Fruit fly (Drosophila melanogaster) whole organism, embryonic: ENCODE results near the gene CG11158.

Source experiments
- Atf6 ChIP-seq: fragments of 200-800 bp; sonication (Bioruptor generic); IDR thresholded peaks from 2 replicates; pipeline ENCODE4 v1.3.6; 2022; ENCODE audit warnings: missing biosample characterization, missing genetic modification characterization
- CG10267 ChIP-seq: fragments of 200-800 bp; sonication (Bioruptor generic); optimal IDR thresholded peaks from 2 replicates; lab custom pipeline; 2018; ENCODE audit warnings: missing biosample characterization, mild to moderate bottlenecking, missing genetic modification characterization, moderate library complexity
- CG10321 ChIP-seq: fragments of 200-800 bp; sonication (Bioruptor generic); IDR thresholded peaks from 2 replicates; pipeline ENCODE4 v1.3.6; 2022; ENCODE audit warnings: missing biosample characterization, missing genetic modification characterization
- CG10543 ChIP-seq: fragments of 200-800 bp; sonication (Bioruptor generic); optimal IDR thresholded peaks from 3 replicates; lab custom pipeline; 2017; ENCODE audit warnings: missing biosample characterization, mild to moderate bottlenecking, missing genetic modification characterization, moderate library complexity
- CG11247 ChIP-seq: fragments of 200-800 bp; sonication (Bioruptor generic); IDR thresholded peaks from 2 replicates; pipeline ENCODE4 v1.3.6; 2022; ENCODE audit warnings: missing biosample characterization, missing genetic modification characterization
- CG13624 ChIP-seq: fragments of 200-800 bp; sonication (Bioruptor generic); optimal IDR thresholded peaks from 2 replicates; lab custom pipeline; 2016; ENCODE audit warnings: missing biosample characterization, missing genetic modification characterization
- CG15269 ChIP-seq: fragments of 200-800 bp; sonication (Bioruptor generic); optimal IDR thresholded peaks from 2 replicates; lab custom pipeline; 2018; ENCODE audit warnings: missing biosample characterization, mild to moderate bottlenecking, missing genetic modification characterization, moderate library complexity
- CG15696 ChIP-seq: fragments of 200-800 bp; sonication (Bioruptor generic); optimal IDR thresholded peaks from 2 replicates; lab custom pipeline; 2019; ENCODE audit warnings: missing biosample characterization, mild to moderate bottlenecking, missing genetic modification characterization, moderate library complexity
- CG17829 ChIP-seq: fragments of 200-800 bp; optimal IDR thresholded peaks from 2 replicates; lab custom pipeline; 2019; ENCODE audit warnings: missing biosample characterization, mild to moderate bottlenecking, missing genetic modification characterization, moderate library complexity
- CG18599 ChIP-seq: fragments of 200-800 bp; sonication (Bioruptor generic); optimal IDR thresholded peaks from 3 replicates; lab custom pipeline; 2017; ENCODE audit warnings: missing biosample characterization, missing genetic modification characterization, mild to moderate bottlenecking, moderate library complexity, missing genetic modification reagents
- CG30403 ChIP-seq: fragments of 200-800 bp; sonication (Bioruptor generic); optimal IDR thresholded peaks from 3 replicates; lab custom pipeline; 2016; ENCODE audit warnings: missing biosample characterization, missing genetic modification characterization
- CG31441 ChIP-seq: fragments of 200-800 bp; sonication (Bioruptor generic); IDR thresholded peaks from 2 replicates; pipeline ENCODE4 v1.3.6; 2022; ENCODE audit warnings: missing biosample characterization, missing genetic modification characterization
- CG34376 ChIP-seq: fragments of 200-800 bp; sonication (Bioruptor generic); optimal IDR thresholded peaks from 2 replicates; lab custom pipeline; 2018; ENCODE audit warnings: missing biosample characterization, mild to moderate bottlenecking, missing genetic modification characterization
- CG7928 ChIP-seq: fragments of 200-800 bp; sonication (Bioruptor generic); optimal IDR thresholded peaks from 2 replicates; lab custom pipeline; 2017; ENCODE audit warnings: missing biosample characterization, mild to moderate bottlenecking, missing genetic modification characterization
- CG7987 ChIP-seq: fragments of 200-800 bp; sonication (Bioruptor generic); optimal IDR thresholded peaks from 2 replicates; lab custom pipeline; 2018; ENCODE audit warnings: missing biosample characterization, mild to moderate bottlenecking, missing genetic modification characterization, moderate library complexity
- CG8089 ChIP-seq: fragments of 200-800 bp; sonication (Bioruptor generic); optimal IDR thresholded peaks from 3 replicates; lab custom pipeline; 2016; ENCODE audit warnings: missing biosample characterization, missing genetic modification characterization
- CG8944 ChIP-seq: fragments of 200-800 bp; sonication (Bioruptor generic); optimal IDR thresholded peaks from 3 replicates; lab custom pipeline; 2016; ENCODE audit warnings: missing biosample characterization, missing genetic modification characterization
- CG9817 ChIP-seq: fragments of 200-800 bp; sonication (Bioruptor generic); optimal IDR thresholded peaks from 2 replicates; lab custom pipeline; 2018; ENCODE audit warnings: missing biosample characterization, mild to moderate bottlenecking, missing genetic modification characterization, moderate library complexity
- CTCF ChIP-seq: fragments of 200-800 bp; sonication (Bioruptor generic); optimal IDR thresholded peaks from 2 replicates; lab custom pipeline; 2017; ENCODE audit warnings: missing biosample characterization, mild to moderate bottlenecking, missing genetic modification characterization, moderate library complexity
- CoRest ChIP-seq: fragments of 200-800 bp; sonication (Bioruptor generic); optimal IDR thresholded peaks from 3 replicates; lab custom pipeline; 2018; ENCODE audit warnings: missing biosample characterization, mild to moderate bottlenecking, missing genetic modification characterization, moderate library complexity
- CrebB ChIP-seq: fragments of 200-800 bp; sonication (Bioruptor generic); optimal IDR thresholded peaks from 3 replicates; lab custom pipeline; 2018; ENCODE audit warnings: missing biosample characterization, mild to moderate bottlenecking, missing genetic modification characterization
- D ChIP-seq, 2 experiments: fragments of 200-800 bp in 1 of 2; fragments of >200 bp in 1 of 2; sonication (Bioruptor generic) in 1 of 2; optimal IDR thresholded peaks; 2 replicates in 1 of 2; 3 replicates in 1 of 2; lab custom pipeline; 2017; ENCODE audit warnings: mild to moderate bottlenecking in 1 of 2, missing biosample characterization in 1 of 2, missing genetic modification characterization in 1 of 2, missing genetic modification reagents in 1 of 2
- Dad ChIP-seq: fragments of 200-800 bp; sonication (Bioruptor generic); optimal IDR thresholded peaks from 3 replicates; lab custom pipeline; 2016; ENCODE audit warnings: missing biosample characterization, missing genetic modification characterization
- Dfd ChIP-seq, 2 experiments: fragments of >200 bp; optimal IDR thresholded peaks; 2 replicates each; lab custom pipeline; 2017; ENCODE audit warnings: missing biosample characterization in 2 of 2, missing genetic modification characterization in 2 of 2
- Dp ChIP-seq: fragments of 200-800 bp; sonication (Bioruptor generic); optimal IDR thresholded peaks from 2 replicates; lab custom pipeline; 2018; ENCODE audit warnings: missing biosample characterization, mild to moderate bottlenecking, missing genetic modification characterization, moderate library complexity
- Dref ChIP-seq: fragments of 200-800 bp; sonication (Bioruptor generic); IDR thresholded peaks from 2 replicates; pipeline ENCODE4 v1.3.6; 2022; ENCODE audit warnings: missing biosample characterization, missing genetic modification characterization
- Gug ChIP-seq: fragments of 200-800 bp; sonication (Bioruptor generic); IDR thresholded peaks from 4 replicates; pipeline ENCODE4 v1.3.6; 2022; ENCODE audit warnings: missing biosample characterization, missing genetic modification characterization
- HLH3B ChIP-seq: fragments of 200-800 bp; sonication (Bioruptor generic); IDR thresholded peaks from 2 replicates; pipeline ENCODE4 v1.3.6; 2022; ENCODE audit warnings: missing biosample characterization, missing genetic modification characterization
- HmgZ ChIP-seq: fragments of 200-800 bp; sonication (Bioruptor generic); optimal IDR thresholded peaks from 2 replicates; lab custom pipeline; 2018; ENCODE audit warnings: missing biosample characterization, mild to moderate bottlenecking, missing genetic modification characterization
- Max ChIP-seq: fragments of 200-800 bp; sonication (Bioruptor generic); optimal IDR thresholded peaks from 2 replicates; lab custom pipeline; 2016; ENCODE audit warnings: missing biosample characterization, mild to moderate bottlenecking, missing genetic modification characterization
- Sox100B ChIP-seq: fragments of 200-800 bp; sonication (Bioruptor generic); optimal IDR thresholded peaks from 3 replicates; lab custom pipeline; 2018; ENCODE audit warnings: missing biosample characterization, mild to moderate bottlenecking, missing genetic modification characterization
- Sox102F ChIP-seq: fragments of 200-800 bp; sonication (Bioruptor generic); optimal IDR thresholded peaks from 2 replicates; lab custom pipeline; 2018; ENCODE audit warnings: missing biosample characterization, mild to moderate bottlenecking, missing genetic modification characterization, moderate library complexity
- Ssrp ChIP-seq: fragments of 200-800 bp; sonication (Bioruptor generic); optimal IDR thresholded peaks from 2 replicates; lab custom pipeline; 2018; ENCODE audit warnings: missing biosample characterization, mild to moderate bottlenecking, missing genetic modification characterization, moderate library complexity
- abd-A ChIP-seq: fragments of 200-800 bp; sonication (Bioruptor generic); optimal IDR thresholded peaks from 3 replicates; lab custom pipeline; 2019; ENCODE audit warnings: missing biosample characterization, mild to moderate bottlenecking, missing genetic modification characterization, moderate library complexity
- bbx ChIP-seq: fragments of 200-800 bp; sonication (Bioruptor generic); IDR thresholded peaks from 2 replicates; pipeline ENCODE4 v1.3.6; 2022; ENCODE audit warnings: missing biosample characterization, missing genetic modification characterization; ENCODE audit not compliant: partially characterized antibody
- crol ChIP-seq: fragments of 200-800 bp; sonication (Bioruptor generic); IDR thresholded peaks from 2 replicates; pipeline ENCODE4 v1.3.6; 2022; ENCODE audit warnings: missing biosample characterization, missing genetic modification characterization
- da ChIP-seq: fragments of 200-800 bp; sonication (Bioruptor generic); optimal IDR thresholded peaks from 2 replicates; lab custom pipeline; 2016; ENCODE audit warnings: missing biosample characterization, missing genetic modification characterization
- exex ChIP-seq: fragments of 200-800 bp; sonication (Bioruptor generic); optimal IDR thresholded peaks from 4 replicates; lab custom pipeline; 2018; ENCODE audit warnings: missing biosample characterization, mild to moderate bottlenecking, missing genetic modification characterization, moderate library complexity
- gem ChIP-seq: fragments of 200-800 bp; sonication (Bioruptor generic); optimal IDR thresholded peaks from 2 replicates; lab custom pipeline; 2019; ENCODE audit warnings: missing biosample characterization, mild to moderate bottlenecking, missing genetic modification characterization, moderate library complexity
- grau ChIP-seq: fragments of 200-800 bp; optimal IDR thresholded peaks from 3 replicates; lab custom pipeline; 2019; ENCODE audit warnings: missing biosample characterization, mild to moderate bottlenecking, missing genetic modification characterization, moderate library complexity
- grn ChIP-seq: fragments of 200-800 bp; sonication (Bioruptor generic); optimal IDR thresholded peaks from 3 replicates; lab custom pipeline; 2017; ENCODE audit warnings: missing biosample characterization, missing genetic modification characterization
- lmd ChIP-seq: fragments of 200-800 bp; sonication (Bioruptor generic); IDR thresholded peaks from 2 replicates; pipeline ENCODE4 v1.3.6; 2022; ENCODE audit warnings: missing biosample characterization, missing genetic modification characterization
- luna ChIP-seq: fragments of 200-800 bp; sonication (Bioruptor generic); optimal IDR thresholded peaks from 2 replicates; lab custom pipeline; 2016; ENCODE audit warnings: missing biosample characterization, missing genetic modification characterization
- ro ChIP-seq: fragments of 200-800 bp; sonication (Bioruptor generic); IDR thresholded peaks from 2 replicates; pipeline ENCODE4 v1.3.6; 2022; ENCODE audit warnings: missing biosample characterization, missing genetic modification characterization
- stc ChIP-seq: fragments of 200-800 bp; sonication (Bioruptor generic); IDR thresholded peaks from 2 replicates; pipeline ENCODE4 v1.3.6; 2022; ENCODE audit warnings: missing biosample characterization, missing genetic modification characterization
- stwl ChIP-seq: fragments of 200-800 bp; sonication (Bioruptor generic); optimal IDR thresholded peaks from 3 replicates; lab custom pipeline; 2018; ENCODE audit warnings: missing biosample characterization, mild to moderate bottlenecking, missing genetic modification characterization, moderate library complexity
- tup ChIP-seq: fragments of 200-800 bp; sonication (Bioruptor generic); optimal IDR thresholded peaks from 2 replicates; lab custom pipeline; 2016; ENCODE audit warnings: missing biosample characterization, mild to moderate bottlenecking, missing genetic modification characterization, moderate library complexity
- tx ChIP-seq: fragments of 200-800 bp; sonication (Bioruptor generic); optimal IDR thresholded peaks from 2 replicates; lab custom pipeline; 2016; ENCODE audit warnings: missing biosample characterization, missing genetic modification characterization
- wor ChIP-seq: fragments of 200-800 bp; sonication (Bioruptor generic); IDR thresholded peaks from 2 replicates; pipeline ENCODE4 v1.3.6; 2022; ENCODE audit warnings: missing biosample characterization, missing genetic modification characterization
- zf30C ChIP-seq: fragments of 200-800 bp; sonication (Bioruptor generic); optimal IDR thresholded peaks from 3 replicates; lab custom pipeline; 2018; ENCODE audit warnings: missing biosample characterization, mild to moderate bottlenecking, missing genetic modification characterization

CG11158 gene

DNA sequence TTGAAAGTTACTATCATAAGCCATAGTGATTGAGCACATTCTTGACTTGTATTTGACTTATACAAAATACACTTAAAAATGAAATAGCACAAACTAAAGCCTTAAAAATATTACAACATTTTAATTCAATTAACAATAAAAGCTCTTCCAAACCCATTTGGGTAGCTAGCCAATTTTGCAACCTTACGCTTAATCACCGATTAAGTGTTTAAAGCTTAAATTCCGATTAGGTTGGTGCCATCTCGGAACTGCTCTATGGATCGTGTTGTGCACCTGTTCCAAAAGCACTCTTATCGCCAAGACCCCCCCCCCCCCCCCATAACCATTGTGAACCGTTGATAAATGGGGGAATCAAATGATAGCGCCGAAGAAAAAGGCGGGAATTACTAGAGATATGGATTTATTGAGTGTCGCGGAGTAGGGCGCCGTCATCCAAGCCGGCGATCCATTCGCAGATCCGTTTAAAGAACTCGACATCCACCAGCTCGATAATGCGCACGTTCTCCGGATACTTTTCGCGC, 4.7 kb upstream of the CG11158 start (continued):
- TF ChIP-seq HmgZ (peak; percentile 20), crol (GFP tag; lab: Robert Waterston, UW) (peak; percentile 67), CG10321 (no peak), exex (tag; lab: Kevin White, UChicago) (peak; percentile 91), ro (GFP tag; lab: Robert Waterston, UW) (no peak), CG7987 (GFP tag; lab: Kevin White, UChicago) (no peak), CG15269 (tag; lab: Kevin White, UChicago) (no peak), Dref (no peak), grn (peak; percentile 44), CG8944 (GFP tag; lab: Kevin White, UChicago) (no peak), CG7928 (no peak), CG8089 (GFP tag; lab: Kevin White, UChicago) (no peak), CG34376 (GFP tag; lab: Kevin White, UChicago) (peak; percentile 3), stc (no peak)
- TF ChIP-seq, all 482 proteins: peak for 11

DNA sequence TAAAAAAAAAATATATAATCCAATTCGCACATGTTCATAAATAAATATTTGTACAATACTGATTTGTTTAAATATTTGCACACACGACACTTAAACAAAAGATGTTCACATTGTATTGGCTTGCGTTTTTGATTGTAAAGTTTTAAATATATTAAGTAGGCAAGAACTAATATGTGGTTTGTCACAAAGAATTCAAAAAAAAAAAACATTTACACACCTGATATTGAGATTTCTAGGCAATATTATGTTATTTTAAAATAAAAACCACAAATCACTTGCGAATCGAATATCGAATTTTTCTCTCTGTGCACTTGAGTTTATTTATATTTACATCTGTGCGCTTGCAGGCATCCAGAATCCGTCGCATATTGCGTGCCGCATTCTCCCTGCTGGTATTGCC, 3.2 kb upstream of the CG11158 start:
- peak; percentile 62 for TF ChIP-seq Sox102F (GFP tag; lab: Kevin White, UChicago)
- no peak for TF ChIP-seq luna
- peak; percentile 29 for TF ChIP-seq CoRest (tag; lab: Kevin White, UChicago)
- TF ChIP-seq D (optimal IDR thresholded peaks at IDR 0.05; lab: Kevin White, UChicago), result no peak
- TF ChIP-seq D (GFP tag; optimal IDR thresholded peaks at IDR 0.05; lab: Kevin White, UChicago), result peak; percentile 9
- TF ChIP-seq CTCF (GFP tag; lab: Kevin White, UChicago), result no peak
- no peak for TF ChIP-seq Dp
- no peak for TF ChIP-seq CrebB
- TF ChIP-seq CG11247, result no peak
- TF ChIP-seq CG10267 (tag; lab: Kevin White, UChicago), result peak; percentile 26
- TF ChIP-seq gem (tag; lab: Kevin White, UChicago), result peak; percentile 70
- peak; percentile 28 for TF ChIP-seq grau (tag; lab: Kevin White, UChicago)
- peak; percentile 40 for TF ChIP-seq Sox100B (GFP tag; lab: Kevin White, UChicago)
- TF ChIP-seq Gug, result no peak
- 0 out of 2 replicates have a peak, but pooled peaks have one; percentile 18 for TF ChIP-seq lmd
- peak; percentile 52 for TF ChIP-seq CG15696 (tag; lab: Kevin White, UChicago)
- no peak for TF ChIP-seq tx (GFP tag; lab: Kevin White, UChicago)
- TF ChIP-seq stwl (tag; lab: Kevin White, UChicago), result no peak
- TF ChIP-seq tup (GFP tag; lab: Kevin White, UChicago), result no peak
- peak; percentile 24 for TF ChIP-seq CG9817 (tag; lab: Kevin White, UChicago)
- no peak for TF ChIP-seq Dfd (GFP tag; optimal IDR thresholded peaks at IDR 0.05; lab: Kevin White, UChicago)
- TF ChIP-seq CG31441 (GFP tag; lab: Robert Waterston, UW), result peak; percentile 61
- TF ChIP-seq bbx (GFP tag; lab: Robert Waterston, UW), result no peak
- no peak for TF ChIP-seq abd-A (tag; lab: Kevin White, UChicago)
- peak; percentile 65 for TF ChIP-seq zf30C
- TF ChIP-seq CG10543, result no peak
- no peak for TF ChIP-seq da
- TF ChIP-seq Ssrp, result peak; percentile 35
- peak; percentile 28 for TF ChIP-seq CG17829 (tag; lab: Kevin White, UChicago)
- TF ChIP-seq CG13624, result no peak
- peak; percentile 10 for TF ChIP-seq CG18599
- no peak for TF ChIP-seq CG34376 (GFP tag; lab: Kevin White, UChicago)
- TF ChIP-seq HLH3B (GFP tag; lab: Robert Waterston, UW), result 0 out of 2 replicates have a peak, but pooled peaks have one; percentile 20
- TF ChIP-seq Max, result no peak
- peak; percentile 2 for TF ChIP-seq CG30403 (GFP tag; lab: Kevin White, UChicago)
- TF ChIP-seq Atf6, result no peak
- TF ChIP-seq Dad, result no peak
- TF ChIP-seq wor (GFP tag; lab: Robert Waterston, UW), result no peak
